Fruit fly (Drosophila melanogaster) whole organism, embryonic: ENCODE data around the gene Glg1.

ENCODE experiments used
- Atf3 ChIP-seq: fragments of 200-800 bp; sonication (Bioruptor generic); optimal IDR thresholded peaks from 3 replicates; lab custom pipeline; 2016; ENCODE audit warnings: missing biosample characterization, missing genetic modification characterization
- C15 ChIP-seq: fragments of 200-800 bp; sonication (Bioruptor generic); IDR thresholded peaks from 3 replicates; pipeline ENCODE4 v1.3.6; 2022; ENCODE audit warnings: missing biosample characterization, missing genetic modification characterization
- CG1024 ChIP-seq: fragments of 200-800 bp; sonication (Bioruptor generic); IDR thresholded peaks from 2 replicates; pipeline ENCODE4 v1.3.6; 2022; ENCODE audit warnings: missing biosample characterization, missing genetic modification characterization
- CG10543 ChIP-seq: fragments of 200-800 bp; sonication (Bioruptor generic); optimal IDR thresholded peaks from 3 replicates; lab custom pipeline; 2017; ENCODE audit warnings: missing biosample characterization, mild to moderate bottlenecking, missing genetic modification characterization, moderate library complexity
- CG10959 ChIP-seq: fragments of 200-800 bp; sonication (Bioruptor generic); IDR thresholded peaks from 2 replicates; pipeline ENCODE4 v1.3.6; 2022; ENCODE audit warnings: missing biosample characterization, missing genetic modification characterization
- CG11085 ChIP-seq: fragments of 200-800 bp; sonication (Bioruptor generic); IDR thresholded peaks from 2 replicates; pipeline ENCODE4 v1.3.6; 2022; ENCODE audit warnings: missing biosample characterization, missing genetic modification characterization
- CG12391 ChIP-seq: fragments of 200-800 bp; sonication (Bioruptor generic); optimal IDR thresholded peaks from 3 replicates; lab custom pipeline; 2018; ENCODE audit warnings: missing biosample characterization, mild to moderate bottlenecking, missing genetic modification characterization, moderate library complexity
- CG14667 ChIP-seq: fragments of 200-800 bp; sonication (Bioruptor generic); IDR thresholded peaks from 2 replicates; pipeline ENCODE4 v1.3.6; 2022; ENCODE audit warnings: missing biosample characterization, missing genetic modification characterization
- CG15601 ChIP-seq: fragments of 200-800 bp; sonication (Bioruptor generic); optimal IDR thresholded peaks from 3 replicates; lab custom pipeline; 2019; ENCODE audit warnings: missing biosample characterization, mild to moderate bottlenecking, missing genetic modification characterization, moderate library complexity
- CG15696 ChIP-seq: fragments of 200-800 bp; sonication (Bioruptor generic); optimal IDR thresholded peaks from 2 replicates; lab custom pipeline; 2019; ENCODE audit warnings: missing biosample characterization, mild to moderate bottlenecking, missing genetic modification characterization, moderate library complexity
- CG1602 ChIP-seq: fragments of 200-800 bp; sonication (Bioruptor generic); optimal IDR thresholded peaks from 3 replicates; lab custom pipeline; 2016; ENCODE audit warnings: missing biosample characterization, missing genetic modification characterization
- CG3065 ChIP-seq: fragments of 200-800 bp; sonication (Bioruptor generic); optimal IDR thresholded peaks from 2 replicates; lab custom pipeline; 2016; ENCODE audit warnings: missing biosample characterization, missing genetic modification characterization
- CG31365 ChIP-seq: fragments of 200-800 bp; sonication (Bioruptor generic); optimal IDR thresholded peaks from 2 replicates; lab custom pipeline; 2018; ENCODE audit warnings: missing biosample characterization, mild to moderate bottlenecking, missing genetic modification characterization
- CG32767 ChIP-seq: fragments of 200-800 bp; sonication (Bioruptor generic); IDR thresholded peaks from 2 replicates; pipeline ENCODE4 v1.3.6; 2022; ENCODE audit warnings: missing biosample characterization, missing genetic modification characterization
- CG3281 ChIP-seq: fragments of 200-800 bp; sonication (Bioruptor generic); optimal IDR thresholded peaks from 3 replicates; lab custom pipeline; 2017; ENCODE audit warnings: missing biosample characterization, mild to moderate bottlenecking, missing genetic modification characterization
- CG34376 ChIP-seq: fragments of 200-800 bp; sonication (Bioruptor generic); optimal IDR thresholded peaks from 2 replicates; lab custom pipeline; 2018; ENCODE audit warnings: missing biosample characterization, mild to moderate bottlenecking, missing genetic modification characterization
- CG3838 ChIP-seq: fragments of 200-800 bp; sonication (Bioruptor generic); optimal IDR thresholded peaks from 3 replicates; lab custom pipeline; 2016; ENCODE audit warnings: missing biosample characterization, missing genetic modification characterization
- CG7271 ChIP-seq: fragments of 200-800 bp; sonication (Bioruptor generic); optimal IDR thresholded peaks from 2 replicates; lab custom pipeline; 2018; ENCODE audit warnings: missing biosample characterization, mild to moderate bottlenecking, missing genetic modification characterization, moderate library complexity
- CG7786 ChIP-seq: fragments of 200-800 bp; sonication (Bioruptor generic); optimal IDR thresholded peaks from 2 replicates; lab custom pipeline; 2016; ENCODE audit warnings: missing biosample characterization, missing genetic modification characterization
- CG8478 ChIP-seq: fragments of >200 bp; optimal IDR thresholded peaks from 2 replicates; lab custom pipeline; 2018
- CG9932 ChIP-seq: fragments of 200-800 bp; sonication (Bioruptor generic); IDR thresholded peaks from 2 replicates; pipeline ENCODE4 v1.3.6; 2022; ENCODE audit warnings: missing biosample characterization, missing genetic modification characterization
- Drgx ChIP-seq: fragments of 200-800 bp; sonication (Bioruptor generic); IDR thresholded peaks from 2 replicates; pipeline ENCODE4 v1.3.6; 2022; ENCODE audit warnings: missing biosample characterization, missing genetic modification characterization
- HHEX ChIP-seq: fragments of 200-800 bp; sonication (Bioruptor generic); optimal IDR thresholded peaks from 3 replicates; lab custom pipeline; 2017; ENCODE audit warnings: missing biosample characterization, mild to moderate bottlenecking, missing genetic modification characterization, missing genetic modification reagents
- Hand ChIP-seq: fragments of 200-800 bp; sonication (Bioruptor generic); optimal IDR thresholded peaks from 2 replicates; lab custom pipeline; 2017; ENCODE audit warnings: mild to moderate bottlenecking, missing biosample characterization, missing genetic modification reagents, missing genetic modification characterization
- HmgZ ChIP-seq: fragments of 200-800 bp; sonication (Bioruptor generic); optimal IDR thresholded peaks from 2 replicates; lab custom pipeline; 2018; ENCODE audit warnings: missing biosample characterization, mild to moderate bottlenecking, missing genetic modification characterization
- MESR4 ChIP-seq: fragments of 200-800 bp; sonication (Bioruptor generic); optimal IDR thresholded peaks from 2 replicates; lab custom pipeline; 2018; ENCODE audit warnings: missing biosample characterization, mild to moderate bottlenecking, missing genetic modification characterization, moderate library complexity
- Max ChIP-seq: fragments of 200-800 bp; sonication (Bioruptor generic); optimal IDR thresholded peaks from 2 replicates; lab custom pipeline; 2016; ENCODE audit warnings: missing biosample characterization, mild to moderate bottlenecking, missing genetic modification characterization
- NC2β ChIP-seq: fragments of 200-800 bp; sonication (Bioruptor generic); optimal IDR thresholded peaks from 2 replicates; lab custom pipeline; 2016; ENCODE audit warnings: missing biosample characterization, missing genetic modification characterization
- Oaz ChIP-seq: fragments of 200-800 bp; sonication (Bioruptor generic); IDR thresholded peaks from 2 replicates; pipeline ENCODE4 v1.3.6; 2022; ENCODE audit warnings: missing biosample characterization, missing genetic modification characterization
- Ptx1 ChIP-seq: fragments of 200-800 bp; sonication (Bioruptor generic); IDR thresholded peaks from 2 replicates; pipeline ENCODE4 v1.3.6; 2022; ENCODE audit warnings: missing biosample characterization, missing genetic modification characterization
- Sox102F ChIP-seq: fragments of 200-800 bp; sonication (Bioruptor generic); optimal IDR thresholded peaks from 2 replicates; lab custom pipeline; 2018; ENCODE audit warnings: missing biosample characterization, mild to moderate bottlenecking, missing genetic modification characterization, moderate library complexity
- Ssrp ChIP-seq: fragments of 200-800 bp; sonication (Bioruptor generic); optimal IDR thresholded peaks from 2 replicates; lab custom pipeline; 2018; ENCODE audit warnings: missing biosample characterization, mild to moderate bottlenecking, missing genetic modification characterization, moderate library complexity
- Taf1 ChIP-seq: fragments of 200-800 bp; sonication (Bioruptor generic); IDR thresholded peaks from 2 replicates; pipeline ENCODE4 v1.3.6; 2022; ENCODE audit warnings: missing biosample characterization, missing genetic modification characterization
- al ChIP-seq: fragments of 200-800 bp; sonication (Bioruptor generic); IDR thresholded peaks from 2 replicates; pipeline ENCODE4 v1.3.6; 2022; ENCODE audit warnings: missing biosample characterization, missing genetic modification characterization
- dati ChIP-seq: fragments of 200-800 bp; sonication (Bioruptor generic); IDR thresholded peaks from 2 replicates; pipeline ENCODE4 v1.3.6; 2022; ENCODE audit warnings: missing biosample characterization, missing genetic modification characterization
- fu2 ChIP-seq: fragments of 200-800 bp; sonication (Bioruptor generic); optimal IDR thresholded peaks from 2 replicates; lab custom pipeline; 2016; ENCODE audit warnings: missing biosample characterization, missing genetic modification characterization
- gsb-n ChIP-seq: fragments of 200-800 bp; sonication (Bioruptor generic); optimal IDR thresholded peaks from 3 replicates; lab custom pipeline; 2018; ENCODE audit warnings: missing biosample characterization, mild to moderate bottlenecking, missing genetic modification characterization
- jumu ChIP-seq: fragments of 200-800 bp; sonication (Bioruptor generic); optimal IDR thresholded peaks from 3 replicates; lab custom pipeline; 2016; ENCODE audit warnings: missing biosample characterization, missing genetic modification characterization
- lola ChIP-seq, 3 experiments: fragments of >200 bp in 2 of 3; fragments of 200-800 bp in 1 of 3; sonication (Bioruptor generic) in 1 of 3; optimal IDR thresholded peaks; 2 replicates each; lab custom pipeline; 2017 to 2019; ENCODE audit warnings: missing biosample characterization in 3 of 3, missing genetic modification characterization in 3 of 3, mild to moderate bottlenecking in 1 of 3, moderate library complexity in 1 of 3
- nau ChIP-seq: fragments of 200-800 bp; sonication (Bioruptor generic); optimal IDR thresholded peaks from 3 replicates; lab custom pipeline; 2017; ENCODE audit warnings: missing biosample characterization, mild to moderate bottlenecking, missing genetic modification characterization, missing genetic modification reagents
- nerfin-2 ChIP-seq: fragments of 200-800 bp; sonication (Bioruptor generic); IDR thresholded peaks from 2 replicates; pipeline ENCODE4 v1.3.6; 2022; ENCODE audit warnings: missing biosample characterization, missing genetic modification characterization; ENCODE audit not compliant: partially characterized antibody
- pb ChIP-seq: fragments of 200-800 bp; sonication (Bioruptor generic); optimal IDR thresholded peaks from 3 replicates; lab custom pipeline; 2016; ENCODE audit warnings: missing biosample characterization, missing genetic modification characterization
- pnt ChIP-seq: fragments of 200-800 bp; sonication (Bioruptor generic); optimal IDR thresholded peaks from 3 replicates; lab custom pipeline; 2016; ENCODE audit warnings: missing biosample characterization, missing genetic modification characterization
- ranshi ChIP-seq: fragments of 200-800 bp; sonication (Bioruptor generic); IDR thresholded peaks from 2 replicates; pipeline ENCODE4 v1.3.6; 2022; ENCODE audit warnings: missing biosample characterization, missing genetic modification characterization
- slou ChIP-seq: fragments of 200-800 bp; sonication (Bioruptor generic); optimal IDR thresholded peaks from 3 replicates; lab custom pipeline; 2016; ENCODE audit warnings: missing biosample characterization, missing genetic modification characterization
- sqz ChIP-seq: fragments of 200-800 bp; sonication (Bioruptor generic); optimal IDR thresholded peaks from 3 replicates; lab custom pipeline; 2018; ENCODE audit warnings: missing biosample characterization, mild to moderate bottlenecking, missing genetic modification characterization
- sug ChIP-seq: fragments of 200-800 bp; optimal IDR thresholded peaks from 2 replicates; lab custom pipeline; 2019; ENCODE audit warnings: missing biosample characterization, mild to moderate bottlenecking, missing genetic modification characterization, moderate library complexity
- unpg ChIP-seq: fragments of 200-800 bp; sonication (Bioruptor generic); optimal IDR thresholded peaks from 3 replicates; lab custom pipeline; 2018; ENCODE audit warnings: missing biosample characterization, mild to moderate bottlenecking, missing genetic modification characterization, moderate library complexity
- z ChIP-seq: fragments of 200-800 bp; sonication (Bioruptor generic); IDR thresholded peaks from 3 replicates; pipeline ENCODE4 v1.3.6; 2022; ENCODE audit warnings: missing biosample characterization, missing genetic modification characterization

Gene Glg1

dm6 chr3L:21464240-21464639 is 43.1 kb downstream of the Glg1 start (continued):
- no peak for TF ChIP-seq CG10543
- TF ChIP-seq al (GFP tag; lab: Robert Waterston, UW) = no peak
- TF ChIP-seq CG7271 (tag; lab: Kevin White, UChicago) = peak; percentile 97
- no peak for TF ChIP-seq CG14667 (GFP tag; lab: Robert Waterston, UW)
- no peak for TF ChIP-seq pb (GFP tag; lab: Kevin White, UChicago)
- TF ChIP-seq CG1024 (GFP tag; lab: Robert Waterston, UW) = peak; percentile 64; the same call in 1 of the 2 replicates
- peak; percentile 19 for TF ChIP-seq Max (GFP tag; lab: Kevin White, UChicago)
- peak; percentile 68 for TF ChIP-seq sqz (GFP tag; lab: Kevin White, UChicago)
- no peak for TF ChIP-seq C15 (GFP tag; lab: Robert Waterston, UW)
- no peak for TF ChIP-seq Drgx (GFP tag; lab: Robert Waterston, UW)
- no peak for TF ChIP-seq MESR4
- no peak for TF ChIP-seq CG34376
- no peak for TF ChIP-seq slou (GFP tag; lab: Kevin White, UChicago)
- 0 out of 3 replicates have a peak, but pooled peaks have one; percentile 35 for TF ChIP-seq z
- no peak for TF ChIP-seq CG32767 (GFP tag; lab: Robert Waterston, UW)
- TF ChIP-seq nerfin-2 = no peak
- peak; percentile 47 for TF ChIP-seq CG1602 (GFP tag; lab: Kevin White, UChicago)
- TF ChIP-seq CG7786 = peak; percentile 5
- peak; percentile 23; the same call in 1 of the 2 replicates for TF ChIP-seq ranshi (GFP tag; lab: Robert Waterston, UW)
- peak; percentile 92 for TF ChIP-seq gsb-n
- peak; percentile 99 for TF ChIP-seq CG15696 (tag; lab: Kevin White, UChicago)
- peak; percentile 74 for TF ChIP-seq CG10959
- no peak for TF ChIP-seq HmgZ (tag; lab: Kevin White, UChicago)
- TF ChIP-seq CG11085 (GFP tag; lab: Robert Waterston, UW) = no peak
- peak; percentile 76 for TF ChIP-seq unpg (GFP tag; lab: Kevin White, UChicago)
- no peak for TF ChIP-seq Taf1 (GFP tag; lab: Robert Waterston, UW)
- 0 out of 2 replicates have a peak, but pooled peaks have one; percentile 42 for TF ChIP-seq dati
- peak; percentile 54 for TF ChIP-seq Ssrp (tag; lab: Kevin White, UChicago)
- no peak for TF ChIP-seq CG9932
- no peak for TF ChIP-seq CG31365 (tag; lab: Kevin White, UChicago)
- TF ChIP-seq CG8478 (lab: Kevin White, UChicago) = no peak
- TF ChIP-seq lola (GFP tag; optimal IDR thresholded peaks at IDR 0.05; lab: Kevin White, UChicago) = peak in 1 of 3 experiments; percentile 92
- TF ChIP-seq NC2β (GFP tag; lab: Kevin White, UChicago) = peak; percentile 76
- TF ChIP-seq Oaz (GFP tag; lab: Robert Waterston, UW) = no peak
- no peak for TF ChIP-seq nau (GFP tag; lab: Kevin White, UChicago)
- TF ChIP-seq CG15601 = peak; percentile 80
- TF ChIP-seq CG3065 (GFP tag; lab: Kevin White, UChicago) = no peak
- no peak for TF ChIP-seq Hand (GFP tag; lab: Kevin White, UChicago)
- TF ChIP-seq Ptx1 = no peak
- no peak for TF ChIP-seq fu2 (GFP tag; lab: Kevin White, UChicago)
- no peak for TF ChIP-seq sug (tag; lab: Kevin White, UChicago)
- TF ChIP-seq pnt = no peak
- TF ChIP-seq CG3838 (GFP tag; lab: Kevin White, UChicago) = peak; percentile 57
- TF ChIP-seq Atf3 (GFP tag; lab: Kevin White, UChicago) = peak; percentile 24
- TF ChIP-seq HHEX (GFP tag; lab: Kevin White, UChicago) = peak; percentile 64
- TF ChIP-seq CG3281 = no peak
- TF ChIP-seq CG12391 (tag; lab: Kevin White, UChicago) = peak; percentile 71
- peak; percentile 68 for TF ChIP-seq Sox102F (GFP tag; lab: Kevin White, UChicago)
- no peak for TF ChIP-seq jumu (GFP tag; lab: Kevin White, UChicago)
- TF ChIP-seq, all 482 proteins: peak for 239
